Worm (Caenorhabditis elegans): ENCODE measurements around the gene acs-2.

acs-2 gene

ce11 chrV:15551642-15552041 is 15.6 kb upstream of the acs-2 start (continued):
- TF ChIP-seq ztf-18 (tag; optimal IDR thresholded peaks at IDR 0.05): peak; percentile 57
- peak; percentile 56 for TF ChIP-seq T07F8.4 (tag; optimal IDR thresholded peaks at IDR 0.05)
- peak; percentile 51 for TF ChIP-seq attf-5 (GFP tag; optimal IDR thresholded peaks at IDR 0.05)
- no peak for TF ChIP-seq Y95B8A.8 (GFP tag; IDR thresholded peaks at IDR 0.05)
- TF ChIP-seq lsy-27 (tag; optimal IDR thresholded peaks at IDR 0.05; ENCODE audit: borderline replicate concordance, insufficient read depth): no peak
- 0 out of 2 replicates have a peak, but pooled peaks have one; percentile 43 for TF ChIP-seq rcor-1 (GFP tag; IDR thresholded peaks at IDR 0.05)
- peak; percentile 36 to 56 for TF ChIP-seq rec-8 (tag; optimal IDR thresholded peaks at IDR 0.05)
- no peak for TF ChIP-seq Y67H2A.10 (GFP tag; conservative IDR thresholded peaks at IDR 0.05)
- TF ChIP-seq gei-17 (GFP tag; optimal IDR thresholded peaks at IDR 0.05): no peak
- no peak for TF ChIP-seq lag-1 (GFP tag; IDR thresholded peaks at IDR 0.05)
- TF ChIP-seq cebp-1 (GFP tag; IDR thresholded peaks at IDR 0.05): 0 out of 2 replicates have a peak, but pooled peaks have one; percentile 20
- TF ChIP-seq cebp-1 (tag; optimal IDR thresholded peaks at IDR 0.05): peak; percentile 62
- TF ChIP-seq lin-26 (GFP tag; IDR thresholded peaks at IDR 0.05): peak; percentile 91
- peak; percentile 58 for TF ChIP-seq F23B12.7 (tag; optimal IDR thresholded peaks at IDR 0.05; ENCODE audit: insufficient read depth)
- TF ChIP-seq let-607 (tag; optimal IDR thresholded peaks at IDR 0.05): no peak
- TF ChIP-seq ceh-100 (GFP tag; IDR thresholded peaks at IDR 0.05): 0 out of 2 replicates have a peak, but pooled peaks have one; percentile 34
- peak; percentile 34 for TF ChIP-seq mel-28 (tag; optimal IDR thresholded peaks at IDR 0.05; ENCODE audit: borderline replicate concordance)
- no peak for TF ChIP-seq lir-1 (GFP tag; conservative IDR thresholded peaks at IDR 0.05)
- no peak for TF ChIP-seq ama-1 (optimal IDR thresholded peaks at IDR 0.05)
- TF ChIP-seq ama-1 (GFP tag; optimal IDR thresholded peaks at IDR 0.05): peak; percentile 22 to 32
- TF ChIP-seq him-1 (tag; optimal IDR thresholded peaks at IDR 0.05): peak; percentile 71
- no peak for TF ChIP-seq F39B2.1 (GFP tag; IDR thresholded peaks at IDR 0.05)
- TF ChIP-seq tlf-1 (GFP tag; optimal IDR thresholded peaks at IDR 0.05): no peak
- no peak for TF ChIP-seq hlh-26 (GFP tag; conservative IDR thresholded peaks at IDR 0.05)
- no peak for TF ChIP-seq hlh-12 (tag; optimal IDR thresholded peaks at IDR 0.05)
- peak in 1 of 3 experiments; percentile 54 for TF ChIP-seq lin-35 (GFP tag; optimal IDR thresholded peaks at IDR 0.05)
- no peak for TF ChIP-seq pha-4 (tag; optimal IDR thresholded peaks at IDR 0.05)
- TF ChIP-seq cebp-2 (GFP tag; IDR thresholded peaks at IDR 0.05): 0 out of 2 replicates have a peak, but pooled peaks have one; percentile 74
- TF ChIP-seq F57A8.1 (GFP tag; optimal IDR thresholded peaks at IDR 0.05): no peak
- TF ChIP-seq F55B11.4 (tag; optimal IDR thresholded peaks at IDR 0.05; ENCODE audit: borderline replicate concordance, insufficient read depth): no peak
- TF ChIP-seq ekl-4 (GFP tag; IDR thresholded peaks at IDR 0.05): no peak
- no peak for TF ChIP-seq F10E7.11 (tag; optimal IDR thresholded peaks at IDR 0.05)
- no peak for TF ChIP-seq F57C9.4 (tag; optimal IDR thresholded peaks at IDR 0.05)
- TF ChIP-seq rpc-1 (optimal IDR thresholded peaks at IDR 0.05): peak; percentile 80
- TF ChIP-seq rpc-1 (tag; optimal IDR thresholded peaks at IDR 0.05): peak; percentile 85
- peak; percentile 27 for TF ChIP-seq athp-1 (tag; optimal IDR thresholded peaks at IDR 0.05)
- TF ChIP-seq F22D6.2 (tag; optimal IDR thresholded peaks at IDR 0.05): no peak
- peak; percentile 43; the same call in 1 of the 2 replicates for TF ChIP-seq B0336.3 (GFP tag; IDR thresholded peaks at IDR 0.05)
- 0 out of 2 replicates have a peak, but pooled peaks have one; percentile 12 for TF ChIP-seq ceh-40 (GFP tag; IDR thresholded peaks at IDR 0.05)
- TF ChIP-seq unc-62 (GFP tag; optimal IDR thresholded peaks at IDR 0.05): no peak
- TF ChIP-seq F49E8.2 (tag; optimal IDR thresholded peaks at IDR 0.05; ENCODE audit: insufficient read depth): peak; percentile 19
- peak; percentile 25; the same call in 1 of the 2 replicates for TF ChIP-seq zfh-2 (GFP tag; conservative IDR thresholded peaks at IDR 0.05)
- no peak for TF ChIP-seq ceh-79 (tag; optimal IDR thresholded peaks at IDR 0.05)
- TF ChIP-seq ztf-6 (GFP tag; IDR thresholded peaks at IDR 0.05): 0 out of 2 replicates have a peak, but pooled peaks have one; percentile 71
- TF ChIP-seq Y79H2A.3 (GFP tag; conservative IDR thresholded peaks at IDR 0.05): no peak
- TF ChIP-seq lsl-1 (GFP tag; optimal IDR thresholded peaks at IDR 0.05): peak; percentile 30
- no peak for TF ChIP-seq B0019.2 (GFP tag; conservative IDR thresholded peaks at IDR 0.05)
- TF ChIP-seq nhr-90 (tag; optimal IDR thresholded peaks at IDR 0.05): peak; percentile 49
